Worm (Caenorhabditis elegans): ENCODE measurements around the gene ceh-20.

DNA sequence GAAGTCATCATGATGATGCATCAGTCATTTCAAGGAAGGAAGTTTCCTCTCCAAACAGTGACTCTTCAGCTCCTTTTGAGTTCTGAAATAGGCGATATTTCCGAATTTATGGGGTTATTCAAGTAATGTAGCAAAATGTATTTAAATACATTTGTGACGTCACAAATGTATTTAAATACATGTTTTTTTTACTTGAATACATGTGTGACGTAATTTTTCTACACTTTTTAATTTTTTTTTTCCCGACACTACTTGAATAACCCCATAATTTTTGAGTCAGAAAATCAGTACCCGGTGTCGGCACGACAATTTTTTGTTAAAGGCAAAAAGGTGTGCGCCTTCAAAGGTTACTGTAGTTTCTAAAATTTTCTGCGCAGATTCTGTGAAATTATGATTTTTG is 4.7 kb upstream of the ceh-20 start:
- TF ChIP-seq W03F9.2 (tag; optimal IDR thresholded peaks at IDR 0.05) (no peak), him-1 (tag; optimal IDR thresholded peaks at IDR 0.05) (no peak)

Data from whole organism, L4/young adult.